Fruit fly (Drosophila melanogaster) Kc167 (cell line): ENCODE results near the gene CG6749.

Source experiments
- Myc ChIP-seq: fragments of >200 bp; optimal IDR thresholded peaks from 2 replicates; lab custom pipeline; 2017; ENCODE audit warnings: missing external identifiers
- Sin3A ChIP-seq: fragments of >200 bp; optimal IDR thresholded peaks from 2 replicates; lab custom pipeline; 2018; ENCODE audit warnings: missing external identifiers
- h ChIP-seq: fragments of >200 bp; optimal IDR thresholded peaks from 3 replicates; lab custom pipeline; 2018; ENCODE audit warnings: missing external identifiers
- insv ChIP-seq: fragments of >200 bp; optimal IDR thresholded peaks from 3 replicates; lab custom pipeline; 2018; ENCODE audit warnings: missing external identifiers
- psq ChIP-seq: fragments of >200 bp; optimal IDR thresholded peaks from 2 replicates; lab custom pipeline; 2017; ENCODE audit warnings: missing external identifiers
- ttk ChIP-seq: sonication (Bioruptor generic); optimal IDR thresholded peaks from 2 replicates; lab custom pipeline; 2017; ENCODE audit warnings: missing external identifiers

The CG6749 gene

dm6 chr3L:9697527-9697883, 36.1 kb downstream of the CG6749 start:
- TF ChIP-seq insv (lab: Kevin White, UChicago) = no peak

DNA sequence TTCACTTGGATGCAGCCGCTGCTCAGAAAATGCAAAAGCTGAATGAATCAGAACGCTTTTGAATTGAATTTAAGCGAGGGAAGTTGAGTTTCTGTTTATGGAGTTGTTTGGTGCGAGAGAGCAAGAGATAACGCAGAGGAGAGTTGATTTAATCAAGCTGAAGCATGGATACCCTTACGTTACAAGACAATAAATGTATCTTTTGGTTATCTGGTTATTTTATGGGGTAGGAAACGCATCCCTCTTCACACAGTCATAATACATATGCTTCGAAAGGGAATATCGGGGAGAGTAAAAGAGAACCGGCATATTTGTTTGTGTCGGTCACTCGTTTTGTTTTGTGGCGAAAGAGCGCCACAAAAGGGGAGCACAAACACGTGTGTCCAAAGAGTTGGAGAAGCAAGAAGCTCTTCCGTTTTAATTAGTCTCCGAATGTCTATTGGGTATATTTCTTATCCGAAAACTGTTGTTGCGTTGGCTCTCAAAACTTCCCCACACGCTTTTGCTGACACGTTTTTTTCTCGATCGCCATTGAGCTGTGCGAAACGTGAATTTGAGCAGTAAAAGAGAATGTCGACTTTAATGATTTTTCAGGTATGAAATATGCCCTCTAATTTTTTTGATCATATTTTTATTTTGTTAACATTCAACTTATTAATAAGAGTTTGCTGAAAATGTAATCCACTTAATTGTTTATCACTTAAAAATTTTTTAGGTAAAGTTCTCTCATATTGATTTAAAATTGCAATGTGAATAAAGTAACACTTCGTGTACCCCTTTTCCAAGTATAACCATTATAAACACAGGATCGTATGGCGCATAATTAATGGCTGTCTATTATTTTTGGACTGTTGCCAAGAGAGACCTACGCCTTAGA, 36.7 kb downstream of the CG6749 start, which contains the start of gene Prps:
Prps (minus strand) TSS at position 51 of the 877 bp plus-strand sequence.
- TF ChIP-seq Myc (lab: Kevin White, UChicago) (no peak), h (lab: Kevin White, UChicago) (no peak), ttk (lab: Kevin White, UChicago) (no peak), psq (no peak), insv (lab: Kevin White, UChicago) (no peak), Sin3A (lab: Kevin White, UChicago) (no peak)

DNA sequence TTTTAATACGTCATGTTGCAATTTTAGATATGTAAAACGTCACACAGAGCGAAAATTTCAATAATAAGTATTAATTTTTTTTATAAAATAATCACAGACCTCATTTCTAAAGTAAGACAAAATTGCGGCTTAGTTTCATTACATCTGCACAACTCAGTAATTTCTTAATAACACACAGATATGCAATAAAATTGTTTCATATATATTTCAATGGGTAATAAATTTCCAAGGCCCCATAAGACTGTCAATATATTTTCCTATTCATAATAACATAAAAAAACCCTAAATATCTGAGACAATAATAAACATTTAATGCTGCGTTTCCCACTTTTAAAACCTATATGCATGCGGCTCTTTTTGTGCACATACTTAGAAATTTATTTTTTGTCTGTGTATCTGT, 38.0 kb downstream of the CG6749 start:
- TF ChIP-seq insv (lab: Kevin White, UChicago) (no peak), psq (no peak), Myc (lab: Kevin White, UChicago) (no peak)

dm6 chr3L:9695242-9695641, 38.4 kb downstream of the CG6749 start:
- TF ChIP-seq Myc (lab: Kevin White, UChicago) (no peak), Sin3A (lab: Kevin White, UChicago) (no peak), ttk (lab: Kevin White, UChicago) (no peak), psq (no peak), insv (lab: Kevin White, UChicago) (no peak), h (lab: Kevin White, UChicago) (no peak)

- TF ChIP-seq insv (lab: Kevin White, UChicago) (no peak), ttk (lab: Kevin White, UChicago) (no peak), Myc (lab: Kevin White, UChicago) (no peak), psq (no peak), h (lab: Kevin White, UChicago) (no peak), Sin3A (lab: Kevin White, UChicago) (no peak)
Measured at dm6 chr3L:9694867-9695236, 38.8 kb downstream of the CG6749 start.

- TF ChIP-seq Myc (lab: Kevin White, UChicago) = no peak
- no peak for TF ChIP-seq Sin3A (lab: Kevin White, UChicago)
- no peak for TF ChIP-seq ttk (lab: Kevin White, UChicago)
- TF ChIP-seq psq = no peak
- no peak for TF ChIP-seq insv (lab: Kevin White, UChicago)
- TF ChIP-seq h (lab: Kevin White, UChicago) = no peak
Measured at dm6 chr3L:9694169-9694866, 39.3 kb downstream of the CG6749 start.

DNA sequence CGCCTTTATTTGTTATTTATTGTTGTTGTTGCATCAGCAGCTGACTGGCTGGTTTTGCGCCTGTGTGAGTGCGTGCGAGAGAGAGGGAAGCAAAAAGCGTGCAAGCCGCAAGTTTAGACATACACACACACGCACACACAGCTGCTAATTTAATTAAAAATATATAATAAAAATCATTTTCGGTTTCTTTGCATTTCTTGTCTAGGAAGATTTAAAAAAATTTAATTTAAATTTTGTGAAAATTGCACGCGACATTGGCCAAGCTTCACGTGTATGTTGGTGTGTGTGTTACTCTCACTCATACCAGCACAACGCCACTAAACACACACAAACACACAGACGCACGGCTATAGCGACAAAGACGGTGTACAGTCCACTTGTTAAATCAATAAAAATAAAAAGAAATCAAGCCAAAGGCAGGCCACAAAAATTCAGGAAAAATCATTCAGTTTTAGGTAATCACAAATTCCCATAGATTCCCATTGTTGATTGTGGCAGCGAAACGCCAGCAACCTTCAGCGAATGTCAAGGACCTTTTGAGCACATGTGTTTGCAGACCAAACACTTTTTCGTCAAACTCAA, 40.0 kb downstream of the CG6749 start:
- TF ChIP-seq ttk (lab: Kevin White, UChicago) (no peak), psq (no peak), insv (lab: Kevin White, UChicago) (no peak), h (lab: Kevin White, UChicago) (no peak), Sin3A (lab: Kevin White, UChicago) (no peak), Myc (lab: Kevin White, UChicago) (no peak)

DNA sequence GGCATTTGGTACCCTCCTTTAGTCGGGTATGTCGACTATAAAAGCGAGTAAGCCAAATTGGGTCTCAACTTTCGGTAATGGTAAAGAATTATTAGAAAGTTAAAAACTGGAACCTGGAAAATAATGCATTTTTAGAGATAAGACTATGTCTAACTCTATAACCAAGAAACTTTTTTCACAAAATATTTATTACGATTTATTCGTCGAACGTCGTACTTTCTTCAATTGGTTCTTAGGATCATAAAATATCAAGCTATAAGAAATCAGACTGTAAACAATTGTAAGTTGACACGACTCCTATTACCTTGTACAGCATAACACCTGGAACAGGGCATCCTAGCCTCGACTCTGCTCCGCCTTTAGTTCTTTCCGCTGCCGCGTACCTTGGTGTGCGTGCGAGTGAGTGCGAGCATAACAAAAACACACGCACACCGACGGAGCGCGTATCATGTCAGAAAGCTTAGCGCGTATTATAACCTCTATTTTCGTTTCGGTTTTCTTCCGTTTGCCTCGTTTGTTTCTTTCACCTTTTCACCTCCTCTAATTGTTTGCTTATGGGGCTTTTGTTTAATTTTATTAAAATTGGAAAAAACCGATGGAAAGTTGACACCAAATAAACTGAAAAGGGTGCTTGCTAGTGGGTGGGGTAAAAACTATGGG, 40.6 kb downstream of the CG6749 start:
- TF ChIP-seq h (lab: Kevin White, UChicago) (no peak), psq (no peak), ttk (lab: Kevin White, UChicago) (no peak), insv (lab: Kevin White, UChicago) (no peak), Myc (lab: Kevin White, UChicago) (no peak), Sin3A (lab: Kevin White, UChicago) (no peak)

- TF ChIP-seq psq = no peak
- TF ChIP-seq h (lab: Kevin White, UChicago) = no peak
- no peak for TF ChIP-seq insv (lab: Kevin White, UChicago)
- TF ChIP-seq Sin3A (lab: Kevin White, UChicago) = no peak
- no peak for TF ChIP-seq ttk (lab: Kevin White, UChicago)
- no peak for TF ChIP-seq Myc (lab: Kevin White, UChicago)
Measured at dm6 chr3L:9692234-9692891, 41.2 kb downstream of the CG6749 start.

DNA sequence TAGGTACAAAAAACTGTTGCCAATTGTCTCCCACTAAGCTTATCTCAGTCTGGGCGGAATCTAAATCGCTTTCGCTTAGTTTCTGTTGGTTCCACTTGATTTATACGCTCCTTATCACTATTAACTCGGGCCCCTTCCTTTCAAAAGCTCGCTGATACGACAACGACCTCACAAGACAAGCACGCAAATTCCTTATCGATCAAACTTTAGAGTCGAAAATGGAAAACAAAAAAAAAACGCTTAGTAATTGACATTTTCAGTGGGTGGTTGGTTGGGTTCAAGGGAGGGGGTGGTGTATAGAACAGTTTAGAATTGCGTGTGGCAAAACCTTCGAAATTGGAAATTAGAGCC, 42.2 kb downstream of the CG6749 start:
- TF ChIP-seq insv (lab: Kevin White, UChicago) = no peak
- no peak for TF ChIP-seq h (lab: Kevin White, UChicago)
- TF ChIP-seq psq = no peak
- no peak for TF ChIP-seq ttk (lab: Kevin White, UChicago)
- TF ChIP-seq Myc (lab: Kevin White, UChicago) = no peak

dm6 chr3L:9690798-9691475, 42.7 kb downstream of the CG6749 start:
- TF ChIP-seq psq = no peak
- TF ChIP-seq Myc (lab: Kevin White, UChicago) = no peak
- TF ChIP-seq h (lab: Kevin White, UChicago) = no peak
- no peak for TF ChIP-seq insv (lab: Kevin White, UChicago)
- TF ChIP-seq ttk (lab: Kevin White, UChicago) = no peak
- TF ChIP-seq Sin3A (lab: Kevin White, UChicago) = no peak
